Worm (Caenorhabditis elegans): ENCODE results near the gene tbc-1.

Gene tbc-1

ce11 chrX:14983274-14983673, 12.7 kb downstream of the tbc-1 start, which contains the start of gene rbg-1 (continued):
- TF ChIP-seq sup-37 (GFP tag; optimal IDR thresholded peaks at IDR 0.05) (no peak), alr-1 (tag; optimal IDR thresholded peaks at IDR 0.05; ENCODE audit: borderline replicate concordance) (no peak), nhr-19 (GFP tag; conservative IDR thresholded peaks at IDR 0.05) (peak; percentile 60), dpl-1 (GFP tag; optimal IDR thresholded peaks at IDR 0.05) (peak; percentile 48 to 62 (median 57)), lin-13 (GFP tag; optimal IDR thresholded peaks at IDR 0.05) (peak; percentile 68), nhr-90 (tag; optimal IDR thresholded peaks at IDR 0.05; ENCODE audit: poor library complexity) (peak; percentile 49)

DNA sequence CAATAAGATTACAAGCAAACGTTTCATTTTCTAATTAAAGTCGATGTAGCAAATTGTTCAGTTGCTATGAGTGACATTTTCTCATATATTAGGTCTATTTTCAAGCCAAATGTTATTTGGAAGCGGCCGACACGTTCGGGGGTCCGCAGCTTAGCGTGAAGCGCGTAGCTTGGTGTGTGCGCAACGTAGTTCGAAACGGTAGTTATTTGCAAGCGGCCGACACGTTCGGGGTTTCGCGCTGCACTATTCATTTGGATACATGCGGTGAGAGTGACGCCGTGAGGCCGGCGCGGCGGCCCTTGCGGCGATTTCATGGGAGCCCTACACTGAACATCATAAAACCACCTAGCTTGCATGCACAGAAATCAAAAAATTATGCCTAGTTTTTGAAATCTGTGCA, 17.6 kb downstream of the tbc-1 start:
- peak; percentile 26 for TF ChIP-seq nhr-85 (tag)
- TF ChIP-seq ceh-8 (GFP tag; optimal IDR thresholded peaks at IDR 0.05): no peak
- TF ChIP-seq efl-3 (GFP tag; optimal IDR thresholded peaks at IDR 0.05): no peak
- peak; percentile 17 for TF ChIP-seq rnt-1 (tag; optimal IDR thresholded peaks at IDR 0.05)
- peak; percentile 83 for TF ChIP-seq snpc-4 (tag; optimal IDR thresholded peaks at IDR 0.05)

- TF ChIP-seq pax-3 (tag; optimal IDR thresholded peaks at IDR 0.05) (no peak), fkh-10 (GFP tag; optimal IDR thresholded peaks at IDR 0.05) (no peak), fos-1 (tag; optimal IDR thresholded peaks at IDR 0.05) (no peak), vab-15 (tag; optimal IDR thresholded peaks at IDR 0.05) (no peak), grh-1 (GFP tag; IDR thresholded peaks at IDR 0.05) (no peak), isw-1 (GFP tag; IDR thresholded peaks at IDR 0.05) (no peak)
These were observed 20.7 kb downstream of the tbc-1 start, which contains the start of gene iglr-1 for ce11 chrX:14991280-14991679. Gene iglr-1, minus strand, starts transcription at chrX:14991380.

DNA sequence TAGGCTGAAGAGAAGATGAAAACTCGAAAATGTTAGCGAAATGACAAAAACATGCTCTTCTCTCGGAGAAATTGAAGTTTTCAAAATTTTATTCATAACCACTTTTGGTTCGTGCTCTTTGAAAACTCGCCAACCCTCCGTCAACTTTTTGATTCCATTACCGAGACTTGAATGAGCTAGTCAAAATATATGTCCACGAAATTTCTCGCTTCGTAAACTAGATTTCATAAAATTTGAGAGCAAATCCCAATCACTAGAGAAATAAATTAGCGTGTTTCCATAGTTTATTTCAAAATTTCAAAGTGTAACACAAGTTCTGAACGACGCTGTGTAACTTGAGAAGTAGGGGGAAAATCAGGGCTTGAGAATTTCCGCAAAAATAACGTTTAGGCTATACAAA, 23.2 kb downstream of the tbc-1 start:
- TF ChIP-seq zag-1 (tag; optimal IDR thresholded peaks at IDR 0.05) (no peak), egl-27 (tag; optimal IDR thresholded peaks at IDR 0.05) (no peak), C16A3.4 (tag; optimal IDR thresholded peaks at IDR 0.05) (no peak), fkh-10 (GFP tag; optimal IDR thresholded peaks at IDR 0.05) (peak; percentile 8), nhr-84 (tag; optimal IDR thresholded peaks at IDR 0.05) (no peak), nhr-85 (tag) (peak; percentile 14), hlh-4 (tag; optimal IDR thresholded peaks at IDR 0.05) (no peak)

- TF ChIP-seq F16B12.6 (tag; optimal IDR thresholded peaks at IDR 0.05) (no peak), efl-1 (optimal IDR thresholded peaks at IDR 0.05) (no peak), efl-1 (GFP tag; optimal IDR thresholded peaks at IDR 0.05 in 1 of 2) (no peak), vab-15 (tag; optimal IDR thresholded peaks at IDR 0.05) (no peak), grh-1 (GFP tag; IDR thresholded peaks at IDR 0.05) (no peak), lsy-2 (tag; optimal IDR thresholded peaks at IDR 0.05) (no peak), efl-3 (GFP tag; optimal IDR thresholded peaks at IDR 0.05) (no peak), fkh-10 (GFP tag; optimal IDR thresholded peaks at IDR 0.05) (no peak), lin-15B (tag; optimal IDR thresholded peaks at IDR 0.05) (no peak)
These were observed 28.6 kb downstream of the tbc-1 start, which contains the start of gene cutl-3 for ce11 chrX:14999101-14999500. Gene cutl-3, minus strand, starts transcription at chrX:14999201.

- no peak for TF ChIP-seq lin-14 (GFP tag; optimal IDR thresholded peaks at IDR 0.05)
- TF ChIP-seq ces-1 (GFP tag; optimal IDR thresholded peaks at IDR 0.05): no peak
- no peak for TF ChIP-seq isw-1 (GFP tag; IDR thresholded peaks at IDR 0.05)
- peak; percentile 18 for TF ChIP-seq elt-2 (tag; optimal IDR thresholded peaks at IDR 0.05)
- no peak for TF ChIP-seq nhr-84 (tag; optimal IDR thresholded peaks at IDR 0.05)
- no peak for TF ChIP-seq pag-3 (tag; optimal IDR thresholded peaks at IDR 0.05; ENCODE audit: borderline replicate concordance, insufficient read depth)
- TF ChIP-seq sptf-1 (tag; optimal IDR thresholded peaks at IDR 0.05): no peak
- TF ChIP-seq nhr-71 (tag; optimal IDR thresholded peaks at IDR 0.05): no peak
- no peak for TF ChIP-seq efl-1 (optimal IDR thresholded peaks at IDR 0.05)
- TF ChIP-seq efl-1 (GFP tag; optimal IDR thresholded peaks at IDR 0.05 in 1 of 2): peak in 1 of 2 experiments; percentile 41
These were observed 33.5 kb downstream of the tbc-1 start, which contains the start of gene slc-25A18.1 for ce11 chrX:15003891-15004550. Gene slc-25A18.1, minus strand, starts transcription at chrX:15003941.
